Fruit fly (Drosophila melanogaster) whole organism, embryonic: ENCODE measurements around the gene CG12948.
A peak's percentile ranks its signal among the peaks of the same experiment; 100 is the strongest.

ENCODE experiments used
- Asciz ChIP-seq: fragments of 200-800 bp; sonication (Bioruptor generic); optimal IDR thresholded peaks from 2 replicates; lab custom pipeline; 2017; ENCODE audit warnings: missing biosample characterization, mild to moderate bottlenecking, missing genetic modification characterization, missing genetic modification reagents
- Awh ChIP-seq: fragments of 200-800 bp; sonication (Bioruptor generic); IDR thresholded peaks from 2 replicates; pipeline ENCODE4, ENCODE4 v1.3.6; 2022; ENCODE audit warnings: missing biosample characterization, missing genetic modification characterization
- CG12659 ChIP-seq: fragments of 200-800 bp; sonication (Bioruptor generic); optimal IDR thresholded peaks from 3 replicates; lab custom pipeline; 2017; ENCODE audit warnings: mild to moderate bottlenecking, missing biosample characterization, missing genetic modification reagents, missing genetic modification characterization
- CG1647 ChIP-seq: fragments of 200-800 bp; sonication (Bioruptor generic); optimal IDR thresholded peaks from 3 replicates; lab custom pipeline; 2016; ENCODE audit warnings: missing biosample characterization, missing genetic modification characterization
- CG30403 ChIP-seq: fragments of 200-800 bp; sonication (Bioruptor generic); optimal IDR thresholded peaks from 3 replicates; lab custom pipeline; 2016; ENCODE audit warnings: missing biosample characterization, missing genetic modification characterization
- CG31388 ChIP-seq: fragments of 200-800 bp; sonication (Bioruptor generic); optimal IDR thresholded peaks from 2 replicates; lab custom pipeline; 2016; ENCODE audit warnings: missing biosample characterization, missing genetic modification characterization
- CG34224 ChIP-seq: fragments of 200-800 bp; sonication (Bioruptor generic); IDR thresholded peaks from 3 replicates; pipeline ENCODE4 v1.3.6; 2022; ENCODE audit warnings: missing biosample characterization, missing genetic modification characterization; ENCODE audit not compliant: partially characterized antibody
- CG4617 ChIP-seq: fragments of 200-800 bp; sonication (Bioruptor generic); optimal IDR thresholded peaks from 3 replicates; lab custom pipeline; 2016; ENCODE audit warnings: missing biosample characterization, missing genetic modification characterization, borderline replicate concordance
- CG4854 ChIP-seq: fragments of 200-800 bp; sonication (Bioruptor generic); optimal IDR thresholded peaks from 2 replicates; lab custom pipeline; 2016; ENCODE audit warnings: missing biosample characterization, missing genetic modification characterization, inconsistent platforms
- CG5180 ChIP-seq: fragments of 200-800 bp; sonication (Bioruptor generic); optimal IDR thresholded peaks from 3 replicates; lab custom pipeline; 2017; ENCODE audit warnings: missing biosample characterization, missing genetic modification characterization, mild to moderate bottlenecking, moderate library complexity, missing genetic modification reagents
- CG8089 ChIP-seq: fragments of 200-800 bp; sonication (Bioruptor generic); optimal IDR thresholded peaks from 3 replicates; lab custom pipeline; 2016; ENCODE audit warnings: missing biosample characterization, missing genetic modification characterization
- CG9727 ChIP-seq: fragments of 200-800 bp; sonication (Bioruptor generic); optimal IDR thresholded peaks from 3 replicates; lab custom pipeline; 2017; ENCODE audit warnings: missing biosample characterization, mild to moderate bottlenecking, missing genetic modification characterization
- CG9932 ChIP-seq: fragments of 200-800 bp; sonication (Bioruptor generic); IDR thresholded peaks from 2 replicates; pipeline ENCODE4 v1.3.6; 2022; ENCODE audit warnings: missing biosample characterization, missing genetic modification characterization
- Camta ChIP-seq: fragments of 200-800 bp; sonication (Bioruptor generic); optimal IDR thresholded peaks from 2 replicates; lab custom pipeline; 2016; ENCODE audit warnings: missing biosample characterization, missing genetic modification characterization
- Dll ChIP-seq: fragments of 200-800 bp; sonication (Bioruptor generic); IDR thresholded peaks from 4 replicates; pipeline ENCODE4 v1.3.6; 2022; ENCODE audit warnings: missing biosample characterization, missing genetic modification characterization; ENCODE audit not compliant: partially characterized antibody
- Dref ChIP-seq: fragments of 200-800 bp; sonication (Bioruptor generic); IDR thresholded peaks from 2 replicates; pipeline ENCODE4 v1.3.6; 2022; ENCODE audit warnings: missing biosample characterization, missing genetic modification characterization
- Fer1 ChIP-seq: fragments of 200-800 bp; sonication (Bioruptor generic); optimal IDR thresholded peaks from 2 replicates; lab custom pipeline; 2017; ENCODE audit warnings: missing biosample characterization, mild to moderate bottlenecking, missing genetic modification characterization
- HLH4C ChIP-seq: fragments of 200-800 bp; sonication (Bioruptor generic); IDR thresholded peaks from 3 replicates; pipeline ENCODE4 v1.3.6; 2022; ENCODE audit warnings: missing biosample characterization, missing genetic modification characterization; ENCODE audit not compliant: partially characterized antibody
- Hey ChIP-seq: fragments of 200-800 bp; sonication (Bioruptor generic); optimal IDR thresholded peaks from 3 replicates; lab custom pipeline; 2018; ENCODE audit warnings: missing biosample characterization, mild to moderate bottlenecking, missing genetic modification characterization
- MESR4 ChIP-seq: fragments of 200-800 bp; sonication (Bioruptor generic); optimal IDR thresholded peaks from 2 replicates; lab custom pipeline; 2018; ENCODE audit warnings: missing biosample characterization, mild to moderate bottlenecking, missing genetic modification characterization, moderate library complexity
- Sry-δ ChIP-seq: fragments of 200-800 bp; sonication (Bioruptor generic); optimal IDR thresholded peaks from 2 replicates; lab custom pipeline; 2016; ENCODE audit warnings: missing biosample characterization, missing genetic modification characterization
- amos ChIP-seq: fragments of 200-800 bp; sonication (Bioruptor generic); IDR thresholded peaks from 2 replicates; pipeline ENCODE4 v1.3.6; 2022; ENCODE audit warnings: missing biosample characterization, missing genetic modification characterization; ENCODE audit not compliant: partially characterized antibody
- ash1 ChIP-seq: fragments of 200-800 bp; sonication (Bioruptor generic); optimal IDR thresholded peaks from 2 replicates; lab custom pipeline; 2018; ENCODE audit warnings: missing biosample characterization, mild to moderate bottlenecking, missing genetic modification characterization
- bbx ChIP-seq: fragments of 200-800 bp; sonication (Bioruptor generic); IDR thresholded peaks from 2 replicates; pipeline ENCODE4 v1.3.6; 2022; ENCODE audit warnings: missing biosample characterization, missing genetic modification characterization; ENCODE audit not compliant: partially characterized antibody
- bigmax ChIP-seq: fragments of 200-800 bp; sonication (Bioruptor generic); optimal IDR thresholded peaks from 2 replicates; lab custom pipeline; 2018; ENCODE audit warnings: missing biosample characterization, mild to moderate bottlenecking, missing genetic modification characterization
- grau ChIP-seq: fragments of 200-800 bp; optimal IDR thresholded peaks from 3 replicates; lab custom pipeline; 2019; ENCODE audit warnings: missing biosample characterization, mild to moderate bottlenecking, missing genetic modification characterization, moderate library complexity
- hbn ChIP-seq: fragments of 200-800 bp; sonication (Bioruptor generic); IDR thresholded peaks from 2 replicates; pipeline ENCODE4 v1.3.6; 2022; ENCODE audit warnings: missing biosample characterization, missing genetic modification characterization; ENCODE audit not compliant: partially characterized antibody
- kay ChIP-seq: fragments of 200-800 bp; sonication (Bioruptor generic); optimal IDR thresholded peaks from 2 replicates; lab custom pipeline; 2016; ENCODE audit warnings: missing biosample characterization, missing genetic modification characterization
- lab ChIP-seq: fragments of 200-800 bp; sonication (Bioruptor generic); optimal IDR thresholded peaks from 3 replicates; lab custom pipeline; 2017; ENCODE audit warnings: missing biosample characterization, missing genetic modification characterization, mild to moderate bottlenecking, moderate library complexity, missing genetic modification reagents
- lilli ChIP-seq: fragments of 200-800 bp; sonication (Bioruptor generic); optimal IDR thresholded peaks from 3 replicates; lab custom pipeline; 2016; ENCODE audit warnings: missing biosample characterization, missing genetic modification characterization
- mam ChIP-seq: fragments of 200-800 bp; sonication (Bioruptor generic); optimal IDR thresholded peaks from 3 replicates; lab custom pipeline; 2016; ENCODE audit warnings: missing biosample characterization, missing genetic modification characterization
- nerfin-2 ChIP-seq: fragments of 200-800 bp; sonication (Bioruptor generic); IDR thresholded peaks from 2 replicates; pipeline ENCODE4 v1.3.6; 2022; ENCODE audit warnings: missing biosample characterization, missing genetic modification characterization; ENCODE audit not compliant: partially characterized antibody
- row ChIP-seq: fragments of 200-800 bp; sonication (Bioruptor generic); IDR thresholded peaks from 3 replicates; pipeline ENCODE4 v1.3.6; 2022; ENCODE audit warnings: missing biosample characterization, missing genetic modification characterization
- sna ChIP-seq: fragments of 200-800 bp; sonication (Bioruptor generic); IDR thresholded peaks from 2 replicates; pipeline ENCODE4 v1.3.6; 2022; ENCODE audit warnings: missing biosample characterization, missing genetic modification characterization; ENCODE audit not compliant: partially characterized antibody
- ssp ChIP-seq: fragments of 200-800 bp; sonication (Bioruptor generic); IDR thresholded peaks from 2 replicates; pipeline ENCODE4 v1.3.6; 2022; ENCODE audit warnings: missing biosample characterization, missing genetic modification characterization
- stwl ChIP-seq: fragments of 200-800 bp; sonication (Bioruptor generic); optimal IDR thresholded peaks from 3 replicates; lab custom pipeline; 2018; ENCODE audit warnings: missing biosample characterization, mild to moderate bottlenecking, missing genetic modification characterization, moderate library complexity
- unc-4 ChIP-seq: fragments of 200-800 bp; sonication (Bioruptor generic); IDR thresholded peaks from 2 replicates; pipeline ENCODE4 v1.3.6; 2022; ENCODE audit warnings: missing biosample characterization, missing genetic modification characterization; ENCODE audit not compliant: partially characterized antibody
- vnd ChIP-seq: fragments of 200-800 bp; sonication (Bioruptor generic); IDR thresholded peaks from 3 replicates; pipeline ENCODE4 v1.3.6; 2022; ENCODE audit warnings: missing biosample characterization, missing genetic modification characterization; ENCODE audit not compliant: partially characterized antibody

The CG12948 gene

DNA sequence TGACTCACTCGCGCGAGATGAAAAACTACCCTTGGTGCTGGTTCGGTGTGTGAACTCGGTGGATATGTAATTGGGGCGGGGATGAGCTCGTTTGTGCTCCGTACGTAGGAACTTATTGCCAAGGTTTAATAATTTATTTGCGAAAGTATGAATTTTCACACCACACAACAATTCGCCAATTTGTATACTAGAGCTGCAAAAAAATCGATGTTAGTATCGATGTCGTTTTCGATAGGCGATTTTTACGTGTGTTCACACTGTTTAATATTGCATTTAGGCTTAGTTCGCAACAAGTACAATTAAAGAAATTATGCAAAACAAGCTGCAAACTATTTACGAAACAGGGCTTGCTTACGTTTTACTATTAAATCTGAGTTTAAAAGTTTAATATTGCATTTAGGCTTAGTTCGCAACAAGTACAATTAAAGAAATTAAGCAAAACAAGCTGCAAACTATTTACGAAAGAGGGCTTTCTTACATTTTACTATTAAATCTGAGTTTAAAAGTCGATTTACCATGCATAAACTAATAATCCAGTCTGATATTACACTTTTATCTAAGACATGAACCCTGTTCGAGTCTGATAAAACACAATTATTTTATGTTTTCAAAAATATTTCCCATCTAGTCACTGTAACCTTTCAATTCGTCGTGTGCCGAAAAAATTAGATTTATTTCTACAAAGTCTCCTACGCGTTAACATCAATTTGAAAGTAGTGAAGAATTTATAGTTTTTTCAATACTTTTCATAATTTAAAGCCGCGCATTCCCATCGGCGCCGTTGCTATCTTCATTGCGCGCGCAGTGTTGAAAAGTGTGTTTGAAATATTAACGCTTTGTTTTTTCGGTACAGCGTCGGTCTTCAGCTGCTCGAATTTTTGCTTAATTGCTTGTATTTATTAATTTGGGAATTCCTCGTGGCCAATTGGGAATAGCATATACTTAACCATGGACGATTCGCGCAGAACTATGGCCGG, 15.7 kb upstream of the CG12948 start, which contains the start of the genes Snap24 and CG8478 (continued):
- TF ChIP-seq CG4617 (GFP tag; lab: Kevin White, UChicago) (peak; percentile 40), grau (tag; lab: Kevin White, UChicago) (peak; percentile 0), CG1647 (no peak), CG31388 (GFP tag; lab: Kevin White, UChicago) (no peak), nerfin-2 (peak; percentile 73), Camta (GFP tag; lab: Kevin White, UChicago) (peak; percentile 33), lilli (GFP tag; lab: Kevin White, UChicago) (peak; percentile 30), CG9932 (GFP tag; lab: Robert Waterston, UW) (peak; percentile 50), CG34224 (GFP tag; lab: Robert Waterston, UW) (peak; percentile 79), CG5180 (GFP tag; lab: Kevin White, UChicago) (no peak), row (GFP tag; lab: Robert Waterston, UW) (peak; percentile 70), Dref (peak; percentile 87), stwl (peak; percentile 91), Hey (tag; lab: Kevin White, UChicago) (no peak), ash1 (GFP tag; lab: Kevin White, UChicago) (no peak), lab (GFP tag; lab: Kevin White, UChicago) (no peak), Awh (GFP tag; lab: Robert Waterston, UW) (no peak), CG30403 (GFP tag; lab: Kevin White, UChicago) (peak; percentile 30), HLH4C (peak; percentile 77), vnd (peak; percentile 73; the same call in 2 of the 3 replicates), CG9727 (GFP tag; lab: Kevin White, UChicago) (peak; percentile 10), bigmax (GFP tag; lab: Kevin White, UChicago) (no peak), bbx (GFP tag; lab: Robert Waterston, UW) (peak; percentile 82), ssp (GFP tag; lab: Robert Waterston, UW) (peak; percentile 92), mam (GFP tag; lab: Kevin White, UChicago) (peak; percentile 2), hbn (peak; percentile 65), sna (peak; percentile 74), amos (GFP tag; lab: Robert Waterston, UW) (peak; percentile 88), Fer1 (peak; percentile 5), CG12659 (GFP tag; lab: Kevin White, UChicago) (peak; percentile 26), unc-4 (GFP tag; lab: Robert Waterston, UW) (peak; percentile 74), CG4854 (GFP tag; lab: Kevin White, UChicago) (no peak), Sry-δ (GFP tag; lab: Kevin White, UChicago) (peak; percentile 88), CG8089 (GFP tag; lab: Kevin White, UChicago) (no peak), Dll (GFP tag; lab: Robert Waterston, UW) (peak; percentile 78; the same call in 3 of the 4 replicates), kay (peak; percentile 85), MESR4 (GFP tag; lab: Kevin White, UChicago) (peak; percentile 86), Asciz (GFP tag; lab: Kevin White, UChicago) (no peak)
